Worm (Caenorhabditis elegans) whole organism, L2 larva: Measurements from ENCODE around the gene C05C12.1.

Experiments used
- C34F6.9 ChIP-seq: fragments of 150-350 bp; optimal IDR thresholded peaks from 2 replicates; lab custom pipeline; 2014; ENCODE audit warnings: missing biosample characterization, missing genetic modification characterization
- ama-1 ChIP-seq: fragments of 150-350 bp; optimal IDR thresholded peaks from 2 replicates; lab custom pipeline; 2018; ENCODE audit warnings: inconsistent platforms
- lin-39 ChIP-seq: fragments of 150-350 bp; optimal IDR thresholded peaks from 2 replicates; lab custom pipeline; 2014; ENCODE audit warnings: missing biosample characterization, missing genetic modification reagents, missing genetic modification characterization
- mdl-1 ChIP-seq, 2 experiments: fragments of 150-350 bp in 1 of 2; sonication (generic microtip) in 1 of 2; optimal IDR thresholded peaks; 2 replicates each; lab custom pipeline; 2017; ENCODE audit warnings: missing biosample characterization in 2 of 2, missing genetic modification characterization in 2 of 2
- nhr-10 ChIP-seq: sonication (generic microtip); optimal IDR thresholded peaks from 2 replicates; lab custom pipeline; 2017; ENCODE audit warnings: missing biosample characterization, missing genetic modification characterization
- nhr-77 ChIP-seq: fragments of 150-350 bp; optimal IDR thresholded peaks from 2 replicates; lab custom pipeline; 2014; ENCODE audit warnings: missing biosample characterization, missing genetic modification characterization
- snpc-4 ChIP-seq: fragments of 150-350 bp; optimal IDR thresholded peaks from 2 replicates; lab custom pipeline; 2014; ENCODE audit warnings: missing biosample characterization, missing genetic modification characterization
- ztf-4 ChIP-seq: fragments of 150-350 bp; optimal IDR thresholded peaks from 2 replicates; lab custom pipeline; 2014; ENCODE audit warnings: missing biosample characterization, missing genetic modification characterization

- no peak for TF ChIP-seq lin-39
- no peak for TF ChIP-seq ztf-4
- TF ChIP-seq ama-1 (lab: Kevin White, UChicago): no peak
- no peak for TF ChIP-seq nhr-77 (tag; lab: Kevin White, UChicago)
- TF ChIP-seq C34F6.9 (tag; lab: Kevin White, UChicago): no peak
- TF ChIP-seq snpc-4: no peak
- TF ChIP-seq nhr-10 (tag; lab: Kevin White, UChicago): no peak
- no peak for TF ChIP-seq mdl-1 (tag; optimal IDR thresholded peaks at IDR 0.05; lab: Kevin White, UChicago)
These were observed 42.2 kb upstream of the C05C12.1 start for ce11 chrIV:11211547-11211946.
